4 fruit fly cellular contexts compared by ENCODE assay signal in genomic region chr3L:14055260-14055696, dm6.
TF ChIP-seq lines count a peak whose summit lies in the region.

No protein-coding gene starts in this region.

- no peak for TF ChIP-seq CTCF in whole organism, embryonic (GFP tag; optimal IDR thresholded peaks at IDR 0.05; lab: Kevin White, UChicago)

TF ChIP-seq in whole organism, embryonic, 481 proteins besides CTCF, POLR2A, EP300 and RAD21 (continues in another document):
- TF ChIP-seq mam (GFP tag; optimal IDR thresholded peaks at IDR 0.05; lab: Kevin White, UChicago) (peak; percentile 3), CG2120 (GFP tag; optimal IDR thresholded peaks at IDR 0.05; lab: Kevin White, UChicago) (peak; percentile 55), BtbVII (GFP tag; optimal IDR thresholded peaks at IDR 0.05; lab: Kevin White, UChicago) (peak; percentile 5), grau (tag; optimal IDR thresholded peaks at IDR 0.05; lab: Kevin White, UChicago) (peak; percentile 21), dmrt99B (tag; optimal IDR thresholded peaks at IDR 0.05; lab: Kevin White, UChicago) (peak; percentile 32), CG11504 (tag; optimal IDR thresholded peaks at IDR 0.05; lab: Kevin White, UChicago) (peak; percentile 53), CG2678 (tag; optimal IDR thresholded peaks at IDR 0.05; lab: Kevin White, UChicago) (peak; percentile 10), pb (GFP tag; optimal IDR thresholded peaks at IDR 0.05; lab: Kevin White, UChicago) (no peak), CG1602 (GFP tag; optimal IDR thresholded peaks at IDR 0.05; lab: Kevin White, UChicago) (no peak), Dll (GFP tag; IDR thresholded peaks at IDR 0.05; lab: Robert Waterston, UW; ENCODE audit: partially characterized antibody) (0 out of 4 replicates have a peak, but pooled peaks have one; percentile 6), gem (tag; optimal IDR thresholded peaks at IDR 0.05; lab: Kevin White, UChicago) (peak; percentile 41), CG18619 (GFP tag; optimal IDR thresholded peaks at IDR 0.05; lab: Kevin White, UChicago) (peak; percentile 17), Asciz (GFP tag; optimal IDR thresholded peaks at IDR 0.05; lab: Kevin White, UChicago) (peak; percentile 5), Ets65A (GFP tag; lab: Kevin White, UChicago) (peak; percentile 75), CG9609 (GFP tag; optimal IDR thresholded peaks at IDR 0.05; lab: Kevin White, UChicago) (no peak), lilli (GFP tag; optimal IDR thresholded peaks at IDR 0.05; lab: Kevin White, UChicago) (peak; percentile 39), tio (GFP tag; optimal IDR thresholded peaks at IDR 0.05; lab: Kevin White, UChicago) (peak; percentile 22), CG8478 (optimal IDR thresholded peaks at IDR 0.05; lab: Kevin White, UChicago) (no peak), Hmr (GFP tag; optimal IDR thresholded peaks at IDR 0.05; lab: Kevin White, UChicago) (peak; percentile 12), Meics (GFP tag; optimal IDR thresholded peaks at IDR 0.05; lab: Kevin White, UChicago) (peak; percentile 49), CG4854 (GFP tag; optimal IDR thresholded peaks at IDR 0.05; lab: Kevin White, UChicago) (no peak), CG7928 (GFP tag; optimal IDR thresholded peaks at IDR 0.05; lab: Kevin White, UChicago) (no peak), D19A (tag; optimal IDR thresholded peaks at IDR 0.05; lab: Kevin White, UChicago) (peak; percentile 51)

TF ChIP-seq in whole organism, prepupa, 60 proteins besides CTCF, POLR2A, EP300 and RAD21 (continues in another document):
- TF ChIP-seq salr (GFP tag; optimal IDR thresholded peaks at IDR 0.05; lab: Kevin White, UChicago) (no peak), pdm3 (GFP tag; optimal IDR thresholded peaks at IDR 0.05; lab: Kevin White, UChicago) (peak; percentile 52), fd59A (GFP tag; optimal IDR thresholded peaks at IDR 0.05; lab: Kevin White, UChicago) (no peak), achi (GFP tag; optimal IDR thresholded peaks at IDR 0.05; lab: Kevin White, UChicago) (peak; percentile 55), Hr39 (GFP tag; optimal IDR thresholded peaks at IDR 0.05; lab: Kevin White, UChicago) (peak; percentile 72), Sox102F (GFP tag; optimal IDR thresholded peaks at IDR 0.05; lab: Kevin White, UChicago) (peak; percentile 74), cyc (GFP tag; optimal IDR thresholded peaks at IDR 0.05; lab: Kevin White, UChicago) (peak; percentile 38), CG31627 (GFP tag; optimal IDR thresholded peaks at IDR 0.05; lab: Kevin White, UChicago) (peak; percentile 77), svp (GFP tag; lab: Kevin White, UChicago) (peak; percentile 88), CG3032 (tag; optimal IDR thresholded peaks at IDR 0.05; lab: Kevin White, UChicago) (peak; percentile 30), CG3919 (GFP tag; optimal IDR thresholded peaks at IDR 0.05; lab: Kevin White, UChicago) (peak; percentile 56), Met (GFP tag; optimal IDR thresholded peaks at IDR 0.05; lab: Kevin White, UChicago) (peak; percentile 76), CG6854 (GFP tag; optimal IDR thresholded peaks at IDR 0.05; lab: Kevin White, UChicago) (no peak), dac (GFP tag; optimal IDR thresholded peaks at IDR 0.05; lab: Kevin White, UChicago) (no peak), Eip75B (GFP tag; optimal IDR thresholded peaks at IDR 0.05; lab: Kevin White, UChicago) (peak; percentile 58), ss (GFP tag; optimal IDR thresholded peaks at IDR 0.05; lab: Kevin White, UChicago) (peak in 1 of 2 experiments; percentile 10), OdsH (GFP tag; optimal IDR thresholded peaks at IDR 0.05; lab: Kevin White, UChicago) (peak; percentile 47), CG10631 (GFP tag; optimal IDR thresholded peaks at IDR 0.05; lab: Kevin White, UChicago) (peak; percentile 18), CG11902 (GFP tag; optimal IDR thresholded peaks at IDR 0.05; lab: Kevin White, UChicago) (peak; percentile 25), Ets96B (tag; optimal IDR thresholded peaks at IDR 0.05; lab: Kevin White, UChicago) (peak; percentile 14), net (GFP tag; optimal IDR thresholded peaks at IDR 0.05; lab: Kevin White, UChicago) (peak; percentile 27), Smox (GFP tag; optimal IDR thresholded peaks at IDR 0.05; lab: Kevin White, UChicago) (peak; percentile 64), CG6808 (GFP tag; optimal IDR thresholded peaks at IDR 0.05; lab: Kevin White, UChicago) (peak; percentile 38), CG8119 (GFP tag; IDR thresholded peaks at IDR 0.05; lab: Robert Waterston, UW) (no peak)

TF ChIP-seq in whole organism, pupa, 21 proteins besides CTCF, POLR2A, EP300 and RAD21:
- TF ChIP-seq Snoo (tag; optimal IDR thresholded peaks at IDR 0.05; lab: Kevin White, UChicago) = peak; percentile 34
- TF ChIP-seq CG8301 (tag; optimal IDR thresholded peaks at IDR 0.05; lab: Kevin White, UChicago) = peak; percentile 4
- peak; percentile 3 for TF ChIP-seq D1 (tag; optimal IDR thresholded peaks at IDR 0.05; lab: Kevin White, UChicago)
- peak; percentile 4 for TF ChIP-seq CG17806 (tag; optimal IDR thresholded peaks at IDR 0.05; lab: Kevin White, UChicago)
- TF ChIP-seq CG14655 (GFP tag; optimal IDR thresholded peaks at IDR 0.05; lab: Kevin White, UChicago) = peak; percentile 43
- peak; percentile 51 for TF ChIP-seq Pif1A (GFP tag; optimal IDR thresholded peaks at IDR 0.05; lab: Kevin White, UChicago)
- peak; percentile 3 for TF ChIP-seq CG15710 (tag; optimal IDR thresholded peaks at IDR 0.05; lab: Kevin White, UChicago)
- TF ChIP-seq gl (tag; optimal IDR thresholded peaks at IDR 0.05; lab: Kevin White, UChicago) = no peak
- TF ChIP-seq CG13204 (GFP tag; optimal IDR thresholded peaks at IDR 0.05; lab: Kevin White, UChicago) = no peak
- peak; percentile 28 for TF ChIP-seq CG8159 (tag; optimal IDR thresholded peaks at IDR 0.05; lab: Kevin White, UChicago)

TF ChIP-seq in whole organism, wandering third instar larva, 38 proteins besides CTCF, POLR2A, EP300 and RAD21:
- TF ChIP-seq br (GFP tag; optimal IDR thresholded peaks at IDR 0.05; lab: Kevin White, UChicago) = peak; percentile 58
- peak; percentile 77 for TF ChIP-seq h (GFP tag; optimal IDR thresholded peaks at IDR 0.05; lab: Kevin White, UChicago)
- no peak for TF ChIP-seq Dif (GFP tag; optimal IDR thresholded peaks at IDR 0.05; lab: Kevin White, UChicago; ENCODE audit: partially characterized antibody)
- TF ChIP-seq Dfd (GFP tag; optimal IDR thresholded peaks at IDR 0.05; lab: Kevin White, UChicago) = no peak
- TF ChIP-seq sv (GFP tag; optimal IDR thresholded peaks at IDR 0.05; lab: Kevin White, UChicago) = no peak
- TF ChIP-seq Vsx2 (GFP tag; optimal IDR thresholded peaks at IDR 0.05; lab: Kevin White, UChicago; ENCODE audit: partially characterized antibody) = no peak
- no peak for TF ChIP-seq sage (GFP tag; optimal IDR thresholded peaks at IDR 0.05; lab: Kevin White, UChicago)
- TF ChIP-seq usp (GFP tag; optimal IDR thresholded peaks at IDR 0.05; lab: Kevin White, UChicago) = no peak
- TF ChIP-seq psq (GFP tag; optimal IDR thresholded peaks at IDR 0.05; lab: Kevin White, UChicago) = peak; percentile 60
- TF ChIP-seq rgr (GFP tag; optimal IDR thresholded peaks at IDR 0.05; lab: Kevin White, UChicago) = peak; percentile 74
- peak; percentile 64 for TF ChIP-seq fru (GFP tag; optimal IDR thresholded peaks at IDR 0.05; lab: Kevin White, UChicago)
- peak; percentile 16 for TF ChIP-seq CG32264 (GFP tag; optimal IDR thresholded peaks at IDR 0.05; lab: Kevin White, UChicago)
- peak; percentile 66 for TF ChIP-seq ey (GFP tag; optimal IDR thresholded peaks at IDR 0.05; lab: Kevin White, UChicago)
- TF ChIP-seq Sp1 (GFP tag; optimal IDR thresholded peaks at IDR 0.05; lab: Kevin White, UChicago) = peak; percentile 64
- TF ChIP-seq dmrt93B (GFP tag; optimal IDR thresholded peaks at IDR 0.05; lab: Kevin White, UChicago) = peak; percentile 50
- TF ChIP-seq HLH106 (tag; optimal IDR thresholded peaks at IDR 0.05; lab: Kevin White, UChicago) = peak; percentile 66
- no peak for TF ChIP-seq Hr83 (GFP tag; optimal IDR thresholded peaks at IDR 0.05; lab: Kevin White, UChicago; ENCODE audit: poor library complexity, severe bottlenecking)
- peak; percentile 75 for TF ChIP-seq OdsH (GFP tag; optimal IDR thresholded peaks at IDR 0.05; lab: Kevin White, UChicago)
- peak; percentile 70 for TF ChIP-seq woc (GFP tag; optimal IDR thresholded peaks at IDR 0.05; lab: Kevin White, UChicago)
- peak in 1 of 2 experiments; percentile 73 for TF ChIP-seq foxo (GFP tag; optimal IDR thresholded peaks at IDR 0.05; lab: Kevin White, UChicago)

Comparison
In these comparisons a context has a peak if more than half of its experiments do, and no peak if none do; other contexts are left out.
1. Of the 7 proteins assayed by ChIP-seq in both whole organism, embryonic and whole organism, prepupa: peak only in whole organism, embryonic: none; only in whole organism, prepupa: Hr39 and Sox102F; in both: none; in neither: 5.